Fruit fly (Drosophila melanogaster): Measurements from ENCODE around the gene Dus4.

DNA sequence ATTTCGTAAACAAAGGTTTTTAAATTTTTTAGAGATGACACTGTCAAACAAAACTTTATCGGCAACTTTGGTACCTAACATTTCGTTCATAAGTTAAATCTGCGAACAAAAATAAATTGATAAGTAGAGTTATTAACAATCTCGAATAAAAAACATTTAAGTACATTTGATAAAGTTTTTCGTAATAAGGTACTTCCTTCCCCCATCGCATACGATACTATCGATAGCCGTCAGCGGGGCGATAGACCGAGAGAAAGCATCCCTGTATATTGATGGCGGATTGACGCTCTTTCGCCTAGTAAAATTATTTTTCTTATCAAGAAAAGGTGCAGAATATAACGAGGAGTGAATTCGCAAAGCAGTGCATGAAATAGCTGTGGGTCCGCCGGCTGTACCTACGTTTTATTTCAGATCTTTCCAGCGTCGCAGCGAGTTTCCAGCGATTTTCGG, 18.0 kb upstream of the Dus4 start, which contains the start of the genes Ttc19 and Acn:
- TF ChIP-seq H2.0 (GFP tag; IDR thresholded peaks at IDR 0.05) (peak; percentile 84), BEAF-32 (GFP tag; optimal IDR thresholded peaks at IDR 0.05) (peak; percentile 97)

Measured in whole organism, embryonic.